Worm (Caenorhabditis elegans): ENCODE results near the gene trk-1.

ce11 chrX:8932387-8932786 lies 18.4 kb downstream of the trk-1 start:
- TF ChIP-seq T22C8.4 (GFP tag; IDR thresholded peaks at IDR 0.05) = no peak
- TF ChIP-seq med-1 (GFP tag; optimal IDR thresholded peaks at IDR 0.05; ENCODE audit: insufficient read depth) = no peak
- no peak for TF ChIP-seq ztf-29 (GFP tag; IDR thresholded peaks at IDR 0.05)
- TF ChIP-seq tab-1 (GFP tag; IDR thresholded peaks at IDR 0.05) = no peak
- TF ChIP-seq cog-1 (tag; optimal IDR thresholded peaks at IDR 0.05) = no peak
- no peak for TF ChIP-seq ref-1 (GFP tag; conservative IDR thresholded peaks at IDR 0.05)
- no peak for TF ChIP-seq flt-1 (GFP tag; IDR thresholded peaks at IDR 0.05)

Data from whole organism, midembryonic.